Fruit fly (Drosophila melanogaster): ENCODE data around the gene CG12723.

CG12723 gene

dm6 chrX:13191783-13192182 lies at the start of gene CG12723:
CG12723 (minus strand) TSS chrX:13191883.
- TF ChIP-seq CG8478 (optimal IDR thresholded peaks at IDR 0.05) (no peak), EcR (GFP tag; optimal IDR thresholded peaks at IDR 0.05) (no peak), usp (GFP tag; optimal IDR thresholded peaks at IDR 0.05) (no peak), psq (optimal IDR thresholded peaks at IDR 0.05) (no peak), pan (optimal IDR thresholded peaks at IDR 0.05) (no peak), Dll (optimal IDR thresholded peaks at IDR 0.05) (no peak)

dm6 chrX:13240812-13241211 lies 49.1 kb upstream of the CG12723 start:
- TF ChIP-seq CG8478 (optimal IDR thresholded peaks at IDR 0.05) (no peak), usp (GFP tag; optimal IDR thresholded peaks at IDR 0.05) (no peak), psq (optimal IDR thresholded peaks at IDR 0.05) (no peak), Dll (optimal IDR thresholded peaks at IDR 0.05) (no peak), pan (optimal IDR thresholded peaks at IDR 0.05) (no peak), EcR (GFP tag; optimal IDR thresholded peaks at IDR 0.05) (no peak)

dm6 chrX:13238294-13238917 lies 46.7 kb upstream of the CG12723 start:
- TF ChIP-seq usp (GFP tag; optimal IDR thresholded peaks at IDR 0.05), result no peak
- TF ChIP-seq psq (optimal IDR thresholded peaks at IDR 0.05), result no peak
- no peak for TF ChIP-seq pan (optimal IDR thresholded peaks at IDR 0.05)
- TF ChIP-seq CG8478 (optimal IDR thresholded peaks at IDR 0.05), result no peak
- no peak for TF ChIP-seq Dll (optimal IDR thresholded peaks at IDR 0.05)
- TF ChIP-seq EcR (GFP tag; optimal IDR thresholded peaks at IDR 0.05), result no peak

dm6 chrX:13236516-13237245 lies 45.0 kb upstream of the CG12723 start, which contains the start of gene CG32639:
CG32639 (minus strand) TSS chrX:13236566.
- TF ChIP-seq CG8478 (optimal IDR thresholded peaks at IDR 0.05), result no peak
- no peak for TF ChIP-seq psq (optimal IDR thresholded peaks at IDR 0.05)
- TF ChIP-seq pan (optimal IDR thresholded peaks at IDR 0.05), result no peak
- TF ChIP-seq usp (GFP tag; optimal IDR thresholded peaks at IDR 0.05), result no peak
- TF ChIP-seq Dll (optimal IDR thresholded peaks at IDR 0.05), result no peak
- no peak for TF ChIP-seq EcR (GFP tag; optimal IDR thresholded peaks at IDR 0.05)

- TF ChIP-seq Dll (optimal IDR thresholded peaks at IDR 0.05) (no peak), psq (optimal IDR thresholded peaks at IDR 0.05) (no peak), EcR (GFP tag; optimal IDR thresholded peaks at IDR 0.05) (no peak), pan (optimal IDR thresholded peaks at IDR 0.05) (no peak), CG8478 (optimal IDR thresholded peaks at IDR 0.05) (no peak), usp (GFP tag; optimal IDR thresholded peaks at IDR 0.05) (no peak)
Measured at dm6 chrX:13234738-13235470, 43.2 kb upstream of the CG12723 start.

- TF ChIP-seq CG8478 (optimal IDR thresholded peaks at IDR 0.05) (no peak), pan (optimal IDR thresholded peaks at IDR 0.05) (no peak), usp (GFP tag; optimal IDR thresholded peaks at IDR 0.05) (no peak), psq (optimal IDR thresholded peaks at IDR 0.05) (no peak), EcR (GFP tag; optimal IDR thresholded peaks at IDR 0.05) (no peak), Dll (optimal IDR thresholded peaks at IDR 0.05) (no peak)
Measured at dm6 chrX:13233811-13234737, 42.4 kb upstream of the CG12723 start.

dm6 chrX:13232406-13233195 lies 40.9 kb upstream of the CG12723 start:
- TF ChIP-seq CG8478 (optimal IDR thresholded peaks at IDR 0.05) (no peak), usp (GFP tag; optimal IDR thresholded peaks at IDR 0.05) (no peak), psq (optimal IDR thresholded peaks at IDR 0.05) (no peak), Dll (optimal IDR thresholded peaks at IDR 0.05) (no peak)

- no peak for TF ChIP-seq pan (optimal IDR thresholded peaks at IDR 0.05)
- TF ChIP-seq CG8478 (optimal IDR thresholded peaks at IDR 0.05), result no peak
- TF ChIP-seq psq (optimal IDR thresholded peaks at IDR 0.05), result no peak
- no peak for TF ChIP-seq usp (GFP tag; optimal IDR thresholded peaks at IDR 0.05)
- no peak for TF ChIP-seq Dll (optimal IDR thresholded peaks at IDR 0.05)
- TF ChIP-seq EcR (GFP tag; optimal IDR thresholded peaks at IDR 0.05), result no peak
Measured at dm6 chrX:13230974-13231373, 39.3 kb upstream of the CG12723 start.

dm6 chrX:13229824-13230223 lies 38.1 kb upstream of the CG12723 start:
- TF ChIP-seq Dll (optimal IDR thresholded peaks at IDR 0.05), result no peak
- TF ChIP-seq EcR (GFP tag; optimal IDR thresholded peaks at IDR 0.05), result no peak
- TF ChIP-seq psq (optimal IDR thresholded peaks at IDR 0.05), result no peak
- no peak for TF ChIP-seq CG8478 (optimal IDR thresholded peaks at IDR 0.05)
- no peak for TF ChIP-seq usp (GFP tag; optimal IDR thresholded peaks at IDR 0.05)
- TF ChIP-seq pan (optimal IDR thresholded peaks at IDR 0.05), result no peak

- TF ChIP-seq CG8478 (optimal IDR thresholded peaks at IDR 0.05) (no peak), Dll (optimal IDR thresholded peaks at IDR 0.05) (no peak), EcR (GFP tag; optimal IDR thresholded peaks at IDR 0.05) (no peak), pan (optimal IDR thresholded peaks at IDR 0.05) (no peak), usp (GFP tag; optimal IDR thresholded peaks at IDR 0.05) (no peak), psq (optimal IDR thresholded peaks at IDR 0.05) (no peak)
Measured at dm6 chrX:13229217-13229616, 37.5 kb upstream of the CG12723 start.
